Fruit fly (Drosophila melanogaster) whole organism: ENCODE results near the gene CG4408.

ENCODE experiments used
- CG8478 ChIP-seq: fragments of >200 bp; optimal IDR thresholded peaks from 2 replicates; lab custom pipeline; 2018; ENCODE audit warnings: inconsistent platforms
- Dll ChIP-seq: fragments of >200 bp; optimal IDR thresholded peaks from 2 replicates; lab custom pipeline; 2017
- EcR ChIP-seq, 2 experiments: fragments of >200 bp; optimal IDR thresholded peaks; 2 replicates each; lab custom pipeline; 2017; ENCODE audit warnings: missing biosample characterization in 2 of 2, missing genetic modification characterization in 2 of 2, missing genetic modification reagents in 2 of 2
- pan ChIP-seq: fragments of >200 bp; optimal IDR thresholded peaks from 2 replicates; lab custom pipeline; 2017

dm6 chr3R:23360356-23360755 is 3.0 kb downstream of the CG4408 start:
- no peak for TF ChIP-seq pan (lab: Kevin White, UChicago)
- TF ChIP-seq EcR (GFP tag; optimal IDR thresholded peaks at IDR 0.05; lab: Kevin White, UChicago) = no peak
- TF ChIP-seq CG8478 (lab: Kevin White, UChicago) = no peak
- no peak for TF ChIP-seq Dll
